Fruit fly (Drosophila melanogaster) whole organism: ENCODE results near the gene ph-d.

Experiments
- EcR ChIP-seq, 2 experiments: fragments of >200 bp; optimal IDR thresholded peaks; 2 replicates each; lab custom pipeline; 2017; ENCODE audit warnings: missing biosample characterization in 2 of 2, missing genetic modification characterization in 2 of 2, missing genetic modification reagents in 2 of 2
- pan ChIP-seq: fragments of >200 bp; optimal IDR thresholded peaks from 2 replicates; lab custom pipeline; 2017
- psq ChIP-seq: fragments of >200 bp; optimal IDR thresholded peaks from 2 replicates; lab custom pipeline; 2017
- usp ChIP-seq: fragments of >200 bp; optimal IDR thresholded peaks from 2 replicates; lab custom pipeline; 2017; ENCODE audit warnings: missing biosample characterization, missing genetic modification characterization, mixed read lengths

dm6 chrX:2141159-2141853, 18.2 kb upstream of the ph-d start, which contains the start of gene D2hgdh:
- TF ChIP-seq pan (lab: Kevin White, UChicago) (no peak), EcR (GFP tag; optimal IDR thresholded peaks at IDR 0.05; lab: Kevin White, UChicago) (no peak), usp (no peak), psq (lab: Kevin White, UChicago) (no peak)
